Worm (Caenorhabditis elegans) whole organism, midembryonic: ENCODE data around the gene F28G4.3.

Experiments used
- flt-1 ChIP-seq: fragments of 200-800 bp; sonication (Bioruptor generic); IDR thresholded peaks from 2 replicates; pipeline ENCODE4 v1.3.6; 2022; ENCODE audit warnings: missing genetic modification characterization, missing compliant biosample characterization
- klf-2 ChIP-seq: fragments of 200-800 bp; sonication (Bioruptor generic); conservative IDR thresholded peaks from 2 replicates; pipeline ENCODE4 v1.3.6; 2022; ENCODE audit warnings: missing genetic modification reagents, missing genetic modification characterization, missing compliant biosample characterization

ce11 chrV:16275347-16275746 is 12.2 kb downstream of the F28G4.3 start, which contains the start of gene pacl-1:
- TF ChIP-seq klf-2: no peak
- no peak for TF ChIP-seq flt-1 (GFP tag; lab: Robert Waterston, UW)
